Worm (Caenorhabditis elegans) whole organism, young adult: ENCODE measurements around the gene ptr-6.
"Not testable (repeated sequence)": the region's sequence is repeated elsewhere in the genome, so short reads cannot be mapped to it uniquely, and the experiment has no call there.

Experiments
- ZK185.1 ChIP-seq: sonication (generic microtip); optimal IDR thresholded peaks from 2 replicates; lab custom pipeline; 2016; ENCODE audit warnings: mild to moderate bottlenecking, missing genetic modification characterization, missing compliant biosample characterization; ENCODE audit not compliant: poor library complexity, severe bottlenecking
- ama-1 ChIP-seq, 3 experiments: fragments of 150-350 bp in 1 of 3; sonication (generic microtip) in 2 of 3; optimal IDR thresholded peaks; 2 replicates each; lab custom pipeline; 2014 to 2018; ENCODE audit warnings: missing biosample characterization in 2 of 3, missing genetic modification characterization in 2 of 3, missing genetic modification reagents in 2 of 3
- aptf-3 ChIP-seq: fragments of 200-800 bp; sonication (Bioruptor generic); IDR thresholded peaks from 2 replicates; pipeline ENCODE4 v1.3.6; 2022; ENCODE audit warnings: missing genetic modification characterization, missing compliant biosample characterization
- cebp-2 ChIP-seq: fragments of 200-800 bp; sonication (Bioruptor generic); IDR thresholded peaks from 2 replicates; pipeline ENCODE4 v1.3.6; 2022; ENCODE audit warnings: missing genetic modification characterization, missing compliant biosample characterization
- efl-1 ChIP-seq: fragments of 150-350 bp; optimal IDR thresholded peaks from 2 replicates; lab custom pipeline; 2014; ENCODE audit warnings: missing biosample characterization, missing genetic modification reagents, missing genetic modification characterization
- nfya-1 ChIP-seq: sonication (generic microtip); optimal IDR thresholded peaks from 2 replicates; lab custom pipeline; 2017; ENCODE audit warnings: antibody characterized with exemption, missing compliant biosample characterization, missing genetic modification characterization, borderline replicate concordance; ENCODE audit not compliant: insufficient read depth
- nhr-90 ChIP-seq: sonication (generic microtip); optimal IDR thresholded peaks from 2 replicates; lab custom pipeline; 2016; ENCODE audit warnings: missing genotype, mild to moderate bottlenecking, missing genetic modification characterization, missing compliant biosample characterization
- tbp1 ChIP-seq: fragments of 200-800 bp; sonication (Bioruptor generic); optimal IDR thresholded peaks from 2 replicates; lab custom pipeline; 2018; ENCODE audit warnings: mild to moderate bottlenecking, missing genetic modification characterization, missing compliant biosample characterization
- tlf-1 ChIP-seq: fragments of 200-800 bp; sonication (Bioruptor generic); optimal IDR thresholded peaks from 2 replicates; lab custom pipeline; 2018; ENCODE audit warnings: mild to moderate bottlenecking, missing genetic modification characterization, missing compliant biosample characterization

- TF ChIP-seq efl-1; ZK185.1 (tag; lab: Kevin White, UChicago); ama-1 (optimal IDR thresholded peaks at IDR 0.05; lab: Kevin White, UChicago); ama-1 (GFP tag; optimal IDR thresholded peaks at IDR 0.05; lab: Kevin White, UChicago); tbp1 (GFP tag; lab: Kevin White, UChicago); nfya-1; cebp-2 (GFP tag; lab: Robert Waterston, UW); aptf-3 (GFP tag; lab: Robert Waterston, UW); tlf-1; nhr-90 (tag; lab: Kevin White, UChicago): not testable (repeated sequence)
These were observed 46.4 kb downstream of the ptr-6 start for ce11 chrII:5200205-5200604.
